ENCODE assay signal across 1 fruit fly cellular context in genomic region chr3R:20031043-20031763, dm6.
TF ChIP-seq lines count a peak whose summit lies in the region.

Gene trem (minus strand): TSS chr3R:20031309.

TF ChIP-seq in whole organism, embryonic, 481 proteins besides CTCF, POLR2A, EP300 and RAD21 (continued from another document and continues in another):
- no peak for TF ChIP-seq Dip2 (GFP tag; IDR thresholded peaks at IDR 0.05; lab: Robert Waterston, UW)
- TF ChIP-seq ham (GFP tag; IDR thresholded peaks at IDR 0.05; lab: Robert Waterston, UW): no peak
- peak; percentile 24 for TF ChIP-seq pzg (GFP tag; optimal IDR thresholded peaks at IDR 0.05; lab: Kevin White, UChicago)
- peak; percentile 2 for TF ChIP-seq fu2 (GFP tag; optimal IDR thresholded peaks at IDR 0.05; lab: Kevin White, UChicago)
- no peak for TF ChIP-seq knrl (GFP tag; IDR thresholded peaks at IDR 0.05; lab: Robert Waterston, UW; ENCODE audit: partially characterized antibody)
- no peak for TF ChIP-seq TFAM (GFP tag; optimal IDR thresholded peaks at IDR 0.05; lab: Kevin White, UChicago)
- no peak for TF ChIP-seq ro (GFP tag; IDR thresholded peaks at IDR 0.05; lab: Robert Waterston, UW)
- no peak for TF ChIP-seq ATbp (GFP tag; optimal IDR thresholded peaks at IDR 0.05; lab: Kevin White, UChicago)
- peak; percentile 31 for TF ChIP-seq CG8944 (GFP tag; optimal IDR thresholded peaks at IDR 0.05; lab: Kevin White, UChicago)
- peak; percentile 61 for TF ChIP-seq psq (GFP tag; optimal IDR thresholded peaks at IDR 0.05; lab: Kevin White, UChicago)
- no peak for TF ChIP-seq ems (GFP tag; optimal IDR thresholded peaks at IDR 0.05; lab: Kevin White, UChicago)
- TF ChIP-seq CG32532 (GFP tag; IDR thresholded peaks at IDR 0.05; lab: Robert Waterston, UW): peak; percentile 67
- peak; percentile 82 for TF ChIP-seq CG7556 (GFP tag; optimal IDR thresholded peaks at IDR 0.05; lab: Kevin White, UChicago)
- peak; percentile 5; the same call in 1 of the 2 replicates for TF ChIP-seq wdn (GFP tag; IDR thresholded peaks at IDR 0.05; lab: Robert Waterston, UW)
- peak; percentile 66 for TF ChIP-seq CG10431 (GFP tag; optimal IDR thresholded peaks at IDR 0.05; lab: Kevin White, UChicago)
- TF ChIP-seq CG8089 (GFP tag; optimal IDR thresholded peaks at IDR 0.05; lab: Kevin White, UChicago): peak; percentile 16
- no peak for TF ChIP-seq sim (GFP tag; IDR thresholded peaks at IDR 0.05; lab: Robert Waterston, UW)
- TF ChIP-seq crol (GFP tag; IDR thresholded peaks at IDR 0.05; lab: Robert Waterston, UW): no peak
- TF ChIP-seq Fer2 (tag; optimal IDR thresholded peaks at IDR 0.05; lab: Kevin White, UChicago): peak; percentile 67
- no peak for TF ChIP-seq gsb (GFP tag; IDR thresholded peaks at IDR 0.05; lab: Robert Waterston, UW)
- no peak for TF ChIP-seq tap (tag; optimal IDR thresholded peaks at IDR 0.05; lab: Kevin White, UChicago)
- TF ChIP-seq grau (tag; optimal IDR thresholded peaks at IDR 0.05; lab: Kevin White, UChicago): peak; percentile 99
- no peak for TF ChIP-seq CG12236 (GFP tag; optimal IDR thresholded peaks at IDR 0.05; lab: Kevin White, UChicago)
- peak; percentile 80 for TF ChIP-seq Ptx1 (GFP tag; IDR thresholded peaks at IDR 0.05; lab: Robert Waterston, UW)
- no peak for TF ChIP-seq ab (GFP tag; optimal IDR thresholded peaks at IDR 0.05; lab: Kevin White, UChicago)
- no peak for TF ChIP-seq CG4707 (GFP tag; optimal IDR thresholded peaks at IDR 0.05; lab: Kevin White, UChicago)
- peak; percentile 62 for TF ChIP-seq zfh2 (GFP tag; optimal IDR thresholded peaks at IDR 0.05; lab: Kevin White, UChicago)
- no peak; the same call in 1 of the 2 replicates for TF ChIP-seq Bgb (GFP tag; IDR thresholded peaks at IDR 0.05; lab: Robert Waterston, UW; ENCODE audit: partially characterized antibody)
- no peak for TF ChIP-seq tio (GFP tag; optimal IDR thresholded peaks at IDR 0.05; lab: Kevin White, UChicago)
- peak; percentile 49 for TF ChIP-seq B-H2 (GFP tag; optimal IDR thresholded peaks at IDR 0.05; lab: Kevin White, UChicago)
- TF ChIP-seq CG12299 (tag; optimal IDR thresholded peaks at IDR 0.05; lab: Kevin White, UChicago): peak; percentile 25
- no peak for TF ChIP-seq her (GFP tag; optimal IDR thresholded peaks at IDR 0.05; lab: Kevin White, UChicago)
- no peak for TF ChIP-seq Lpt (GFP tag; optimal IDR thresholded peaks at IDR 0.05; lab: Kevin White, UChicago)
- peak; percentile 3 for TF ChIP-seq Mad (GFP tag; optimal IDR thresholded peaks at IDR 0.05; lab: Kevin White, UChicago)
- TF ChIP-seq CG13296 (GFP tag; optimal IDR thresholded peaks at IDR 0.05; lab: Kevin White, UChicago): peak; percentile 41
- peak; percentile 8 for TF ChIP-seq Fer1 (GFP tag; optimal IDR thresholded peaks at IDR 0.05; lab: Kevin White, UChicago)
- no peak for TF ChIP-seq Spps (tag; optimal IDR thresholded peaks at IDR 0.05; lab: Kevin White, UChicago)
- no peak for TF ChIP-seq corto (GFP tag; optimal IDR thresholded peaks at IDR 0.05; lab: Kevin White, UChicago)
- no peak for TF ChIP-seq gro (GFP tag; optimal IDR thresholded peaks at IDR 0.05; lab: Kevin White, UChicago)
- peak; percentile 60 for TF ChIP-seq Dip3 (GFP tag; optimal IDR thresholded peaks at IDR 0.05; lab: Kevin White, UChicago)
- no peak; the same call in 1 of the 2 replicates for TF ChIP-seq Xrp1 (GFP tag; IDR thresholded peaks at IDR 0.05; lab: Robert Waterston, UW)
- TF ChIP-seq CG10147 (GFP tag; optimal IDR thresholded peaks at IDR 0.05; lab: Kevin White, UChicago): peak; percentile 51
- TF ChIP-seq crc (GFP tag; optimal IDR thresholded peaks at IDR 0.05; lab: Kevin White, UChicago): no peak
- TF ChIP-seq row (GFP tag; IDR thresholded peaks at IDR 0.05; lab: Robert Waterston, UW): peak; percentile 97
- TF ChIP-seq Gsc (GFP tag; IDR thresholded peaks at IDR 0.05; lab: Robert Waterston, UW): peak; percentile 60
- TF ChIP-seq CG3281 (GFP tag; optimal IDR thresholded peaks at IDR 0.05; lab: Kevin White, UChicago): peak; percentile 70
- no peak for TF ChIP-seq gt (GFP tag; IDR thresholded peaks at IDR 0.05; lab: Robert Waterston, UW)
- peak; percentile 75 for TF ChIP-seq CG6272 (GFP tag; IDR thresholded peaks at IDR 0.05; lab: Robert Waterston, UW)
- TF ChIP-seq jing (GFP tag; optimal IDR thresholded peaks at IDR 0.05; lab: Kevin White, UChicago): peak; percentile 7
- no peak for TF ChIP-seq pb (GFP tag; optimal IDR thresholded peaks at IDR 0.05; lab: Kevin White, UChicago)
- no peak for TF ChIP-seq abd-A (tag; optimal IDR thresholded peaks at IDR 0.05; lab: Kevin White, UChicago)
- no peak for TF ChIP-seq CG8281 (tag; optimal IDR thresholded peaks at IDR 0.05; lab: Kevin White, UChicago)
- TF ChIP-seq CG16813 (GFP tag; IDR thresholded peaks at IDR 0.05; lab: Robert Waterston, UW; ENCODE audit: partially characterized antibody): no peak
- peak; percentile 66 for TF ChIP-seq CG14441 (GFP tag; IDR thresholded peaks at IDR 0.05; lab: Robert Waterston, UW)
- no peak for TF ChIP-seq h (optimal IDR thresholded peaks at IDR 0.05; lab: Kevin White, UChicago)
- TF ChIP-seq ap (GFP tag; IDR thresholded peaks at IDR 0.05; lab: Robert Waterston, UW): 0 out of 2 replicates have a peak, but pooled peaks have one; percentile 31
- TF ChIP-seq Kr (GFP tag; optimal IDR thresholded peaks at IDR 0.05; lab: Kevin White, UChicago): no peak
- TF ChIP-seq CG4424 (GFP tag; optimal IDR thresholded peaks at IDR 0.05; lab: Kevin White, UChicago): peak; percentile 96
- TF ChIP-seq Ssrp (tag; optimal IDR thresholded peaks at IDR 0.05; lab: Kevin White, UChicago): peak; percentile 81
- TF ChIP-seq sens-2 (GFP tag; IDR thresholded peaks at IDR 0.05; lab: Robert Waterston, UW): no peak
- peak; percentile 0 for TF ChIP-seq Sin3A (optimal IDR thresholded peaks at IDR 0.05; lab: Kevin White, UChicago)
- TF ChIP-seq CG4854 (GFP tag; optimal IDR thresholded peaks at IDR 0.05; lab: Kevin White, UChicago): peak; percentile 70
- peak; percentile 74; the same call in 2 of the 3 replicates for TF ChIP-seq jigr1 (GFP tag; IDR thresholded peaks at IDR 0.05; lab: Robert Waterston, UW)
- TF ChIP-seq Chrac-16 (GFP tag; optimal IDR thresholded peaks at IDR 0.05; lab: Kevin White, UChicago): peak; percentile 67
- TF ChIP-seq twi (tag; optimal IDR thresholded peaks at IDR 0.05; lab: Kevin White, UChicago): peak; percentile 67
- TF ChIP-seq YL-1 (GFP tag; optimal IDR thresholded peaks at IDR 0.05; lab: Kevin White, UChicago): peak; percentile 51
- TF ChIP-seq CG15479 (GFP tag; optimal IDR thresholded peaks at IDR 0.05; lab: Kevin White, UChicago): peak; percentile 1
- peak; percentile 58 for TF ChIP-seq dpn (GFP tag; optimal IDR thresholded peaks at IDR 0.05; lab: Kevin White, UChicago)
- TF ChIP-seq Scr (GFP tag; IDR thresholded peaks at IDR 0.05; lab: Robert Waterston, UW; ENCODE audit: partially characterized antibody): peak; percentile 17; the same call in 1 of the 2 replicates
- TF ChIP-seq CG2875 (GFP tag; optimal IDR thresholded peaks at IDR 0.05; lab: Kevin White, UChicago): no peak
- TF ChIP-seq Eip74EF (GFP tag; optimal IDR thresholded peaks at IDR 0.05; lab: Kevin White, UChicago): no peak
- no peak for TF ChIP-seq CG31224 (GFP tag; IDR thresholded peaks at IDR 0.05; lab: Robert Waterston, UW)
- TF ChIP-seq Tbp (GFP tag; optimal IDR thresholded peaks at IDR 0.05; lab: Kevin White, UChicago): no peak
- TF ChIP-seq dimm (GFP tag; IDR thresholded peaks at IDR 0.05; lab: Robert Waterston, UW): no peak
- TF ChIP-seq CG18011 (GFP tag; optimal IDR thresholded peaks at IDR 0.05; lab: Kevin White, UChicago): peak; percentile 44
- TF ChIP-seq mirr (GFP tag; optimal IDR thresholded peaks at IDR 0.05; lab: Kevin White, UChicago): no peak
- TF ChIP-seq grn (GFP tag; optimal IDR thresholded peaks at IDR 0.05; lab: Kevin White, UChicago): no peak
- peak; percentile 61 for TF ChIP-seq CG3847 (GFP tag; IDR thresholded peaks at IDR 0.05; lab: Robert Waterston, UW)
- peak; percentile 76 for TF ChIP-seq tin (GFP tag; optimal IDR thresholded peaks at IDR 0.05; lab: Kevin White, UChicago)
- no peak for TF ChIP-seq CG7963 (GFP tag; IDR thresholded peaks at IDR 0.05; lab: Robert Waterston, UW; ENCODE audit: partially characterized antibody)
- peak; percentile 40 for TF ChIP-seq Camta (GFP tag; optimal IDR thresholded peaks at IDR 0.05; lab: Kevin White, UChicago)
- TF ChIP-seq ERR (GFP tag; optimal IDR thresholded peaks at IDR 0.05; lab: Kevin White, UChicago): no peak
- TF ChIP-seq salm (tag; optimal IDR thresholded peaks at IDR 0.05; lab: Kevin White, UChicago): no peak
- TF ChIP-seq Ravus (GFP tag; IDR thresholded peaks at IDR 0.05; lab: Robert Waterston, UW): no peak
- TF ChIP-seq sima (GFP tag; optimal IDR thresholded peaks at IDR 0.05; lab: Kevin White, UChicago): no peak
- no peak for TF ChIP-seq ftz-f1 (GFP tag; optimal IDR thresholded peaks at IDR 0.05; lab: Kevin White, UChicago)
- peak; percentile 91 for TF ChIP-seq MBD-R2 (GFP tag; IDR thresholded peaks at IDR 0.05; lab: Robert Waterston, UW)
- TF ChIP-seq Hmx (GFP tag; optimal IDR thresholded peaks at IDR 0.05; lab: Kevin White, UChicago): peak; percentile 27
- no peak for TF ChIP-seq CG11398 (GFP tag; optimal IDR thresholded peaks at IDR 0.05; lab: Kevin White, UChicago)
- TF ChIP-seq PHDP (tag; optimal IDR thresholded peaks at IDR 0.05; lab: Kevin White, UChicago): peak; percentile 67
- peak; percentile 83 for TF ChIP-seq CG1233 (GFP tag; optimal IDR thresholded peaks at IDR 0.05; lab: Kevin White, UChicago)
- TF ChIP-seq tup (GFP tag; optimal IDR thresholded peaks at IDR 0.05; lab: Kevin White, UChicago): no peak
- no peak for TF ChIP-seq dmrt99B (tag; optimal IDR thresholded peaks at IDR 0.05; lab: Kevin White, UChicago)
- no peak for TF ChIP-seq amos (GFP tag; IDR thresholded peaks at IDR 0.05; lab: Robert Waterston, UW; ENCODE audit: partially characterized antibody)
- TF ChIP-seq D19B (GFP tag; optimal IDR thresholded peaks at IDR 0.05; lab: Kevin White, UChicago): peak; percentile 87
- peak; percentile 69 for TF ChIP-seq HHEX (GFP tag; optimal IDR thresholded peaks at IDR 0.05; lab: Kevin White, UChicago)
- 0 out of 2 replicates have a peak, but pooled peaks have one; percentile 35 for TF ChIP-seq CG16779 (GFP tag; IDR thresholded peaks at IDR 0.05; lab: Robert Waterston, UW)
- TF ChIP-seq phol (tag; optimal IDR thresholded peaks at IDR 0.05; lab: Kevin White, UChicago): peak; percentile 81
- no peak for TF ChIP-seq nau (GFP tag; optimal IDR thresholded peaks at IDR 0.05; lab: Kevin White, UChicago)
- TF ChIP-seq CG3163 (GFP tag; optimal IDR thresholded peaks at IDR 0.05; lab: Kevin White, UChicago): no peak
- peak; percentile 19 for TF ChIP-seq Dp (GFP tag; optimal IDR thresholded peaks at IDR 0.05; lab: Kevin White, UChicago)
- no peak for TF ChIP-seq dm (GFP tag; optimal IDR thresholded peaks at IDR 0.05; lab: Kevin White, UChicago)
- no peak for TF ChIP-seq CG2199 (GFP tag; IDR thresholded peaks at IDR 0.05; lab: Robert Waterston, UW)
- TF ChIP-seq CG31441 (GFP tag; IDR thresholded peaks at IDR 0.05; lab: Robert Waterston, UW): no peak; the same call in none of the 2 replicates
- no peak for TF ChIP-seq p53 (GFP tag; optimal IDR thresholded peaks at IDR 0.05; lab: Kevin White, UChicago)
- no peak for TF ChIP-seq CG15011 (GFP tag; optimal IDR thresholded peaks at IDR 0.05; lab: Kevin White, UChicago)
- TF ChIP-seq CG12155 (GFP tag; optimal IDR thresholded peaks at IDR 0.05; lab: Kevin White, UChicago): peak; percentile 74
- TF ChIP-seq ac (GFP tag; optimal IDR thresholded peaks at IDR 0.05; lab: Kevin White, UChicago): no peak
- TF ChIP-seq zen2 (GFP tag; IDR thresholded peaks at IDR 0.05; lab: Robert Waterston, UW; ENCODE audit: partially characterized antibody): no peak
- TF ChIP-seq Dad (GFP tag; optimal IDR thresholded peaks at IDR 0.05; lab: Kevin White, UChicago): no peak
- TF ChIP-seq repo (GFP tag; optimal IDR thresholded peaks at IDR 0.05; lab: Kevin White, UChicago): no peak
- peak; percentile 71 for TF ChIP-seq lmd (GFP tag; IDR thresholded peaks at IDR 0.05; lab: Robert Waterston, UW)
- TF ChIP-seq Hand (GFP tag; optimal IDR thresholded peaks at IDR 0.05; lab: Kevin White, UChicago): no peak
- TF ChIP-seq CG2712 (tag; optimal IDR thresholded peaks at IDR 0.05; lab: Kevin White, UChicago): peak; percentile 81
- TF ChIP-seq CG6765 (GFP tag; optimal IDR thresholded peaks at IDR 0.05; lab: Kevin White, UChicago): peak; percentile 19
- no peak for TF ChIP-seq Sry-β (GFP tag; optimal IDR thresholded peaks at IDR 0.05; lab: Kevin White, UChicago)
- TF ChIP-seq CG10654 (GFP tag; optimal IDR thresholded peaks at IDR 0.05; lab: Kevin White, UChicago): peak; percentile 63
- TF ChIP-seq CG8359 (GFP tag; optimal IDR thresholded peaks at IDR 0.05; lab: Kevin White, UChicago; ENCODE audit: borderline replicate concordance): peak; percentile 1
- TF ChIP-seq ara (GFP tag; IDR thresholded peaks at IDR 0.05; lab: Robert Waterston, UW): no peak
- peak; percentile 12 to 74 for TF ChIP-seq Hr51 (GFP tag; optimal IDR thresholded peaks at IDR 0.05; lab: Kevin White, UChicago)
- no peak for TF ChIP-seq prd (optimal IDR thresholded peaks at IDR 0.05; lab: Kevin White, UChicago)
- peak; percentile 81 for TF ChIP-seq prd (GFP tag; IDR thresholded peaks at IDR 0.05; lab: Robert Waterston, UW)
- TF ChIP-seq CG7928 (GFP tag; optimal IDR thresholded peaks at IDR 0.05; lab: Kevin White, UChicago): no peak
- TF ChIP-seq CG31365 (tag; optimal IDR thresholded peaks at IDR 0.05; lab: Kevin White, UChicago): no peak
- no peak for TF ChIP-seq pita (GFP tag; optimal IDR thresholded peaks at IDR 0.05; lab: Kevin White, UChicago)
- peak; percentile 50; the same call in 1 of the 3 replicates for TF ChIP-seq Dbx (GFP tag; IDR thresholded peaks at IDR 0.05; lab: Robert Waterston, UW)
- peak; percentile 63 for TF ChIP-seq CG10979 (tag; optimal IDR thresholded peaks at IDR 0.05; lab: Kevin White, UChicago)
- TF ChIP-seq CG2120 (GFP tag; optimal IDR thresholded peaks at IDR 0.05; lab: Kevin White, UChicago): peak; percentile 76
- TF ChIP-seq CG31388 (GFP tag; optimal IDR thresholded peaks at IDR 0.05; lab: Kevin White, UChicago): no peak
- no peak; the same call in 1 of the 2 replicates for TF ChIP-seq HLH3B (GFP tag; IDR thresholded peaks at IDR 0.05; lab: Robert Waterston, UW)
- TF ChIP-seq da (GFP tag; optimal IDR thresholded peaks at IDR 0.05; lab: Kevin White, UChicago): no peak
- TF ChIP-seq ase (GFP tag; IDR thresholded peaks at IDR 0.05; lab: Robert Waterston, UW): peak; percentile 43; the same call in 2 of the 3 replicates
- TF ChIP-seq slp2 (GFP tag; optimal IDR thresholded peaks at IDR 0.05; lab: Kevin White, UChicago): peak; percentile 27
- no peak for TF ChIP-seq tna (GFP tag; IDR thresholded peaks at IDR 0.05; lab: Robert Waterston, UW; ENCODE audit: partially characterized antibody)
